Worm (Caenorhabditis elegans) whole organism, L3 larva: ENCODE data around the gene C48B4.9.

Source experiments
- pha-4 ChIP-seq: fragments of 150-350 bp; optimal IDR thresholded peaks from 2 replicates; lab custom pipeline; 2014; ENCODE audit warnings: missing biosample characterization, missing genetic modification reagents, missing genetic modification characterization
- unc-39 ChIP-seq: sonication (generic microtip); optimal IDR thresholded peaks from 4 replicates; lab custom pipeline; 2017; ENCODE audit warnings: missing biosample characterization, missing genetic modification characterization
- unc-62 ChIP-seq: fragments of 150-350 bp; sonication (generic microtip); optimal IDR thresholded peaks from 4 replicates; lab custom pipeline; 2014; ENCODE audit warnings: missing biosample characterization, missing genetic modification reagents, missing genetic modification characterization

ce11 chrIII:9568451-9568850 is 5.3 kb upstream of the C48B4.9 start, which contains the start of gene C48B4.13:
- TF ChIP-seq unc-62 (GFP tag; lab: Kevin White, UChicago) (no peak), unc-39 (tag; lab: Kevin White, UChicago) (no peak), pha-4 (no peak)
